Worm (Caenorhabditis elegans) whole organism, late embryonic: ENCODE measurements around the gene T19D12.2.

ENCODE experiments used
- ceh-9 ChIP-seq: sonication (generic microtip); optimal IDR thresholded peaks from 2 replicates; lab custom pipeline; 2016; ENCODE audit warnings: mild to moderate bottlenecking, missing genetic modification characterization, inconsistent platforms, missing compliant biosample characterization
- che-1 ChIP-seq: sonication (generic microtip); optimal IDR thresholded peaks from 2 replicates; lab custom pipeline; 2016; ENCODE audit warnings: mild to moderate bottlenecking, missing genetic modification characterization, missing compliant biosample characterization
- fkh-10 ChIP-seq: fragments of 150-350 bp; optimal IDR thresholded peaks from 2 replicates; lab custom pipeline; 2014; ENCODE audit warnings: missing biosample characterization, missing genetic modification reagents, missing genetic modification characterization
- lin-11 ChIP-seq: fragments of 200-800 bp; sonication (Bioruptor generic); optimal IDR thresholded peaks from 2 replicates; lab custom pipeline; 2018; ENCODE audit warnings: mild to moderate bottlenecking, missing genetic modification characterization, missing compliant biosample characterization
- pag-3 ChIP-seq: sonication (generic microtip); optimal IDR thresholded peaks from 2 replicates; lab custom pipeline; 2016; ENCODE audit warnings: missing compliant biosample characterization, missing genetic modification characterization, borderline replicate concordance
- pha-4 ChIP-seq: fragments of 150-350 bp; optimal IDR thresholded peaks from 2 replicates; lab custom pipeline; 2018; ENCODE audit warnings: missing biosample characterization, missing genetic modification reagents, missing genetic modification characterization

ce11 chrII:6667534-6667933 lies 6.4 kb downstream of the T19D12.2 start:
- TF ChIP-seq che-1 (tag; lab: Kevin White, UChicago): no peak
- TF ChIP-seq pha-4 (tag; lab: Kevin White, UChicago): no peak
- no peak for TF ChIP-seq lin-11 (tag; lab: Kevin White, UChicago)
- no peak for TF ChIP-seq pag-3 (tag; lab: Kevin White, UChicago)
- no peak for TF ChIP-seq ceh-9 (tag; lab: Kevin White, UChicago)
- TF ChIP-seq fkh-10 (GFP tag; lab: Kevin White, UChicago): no peak
